In the genomic region with DNA sequence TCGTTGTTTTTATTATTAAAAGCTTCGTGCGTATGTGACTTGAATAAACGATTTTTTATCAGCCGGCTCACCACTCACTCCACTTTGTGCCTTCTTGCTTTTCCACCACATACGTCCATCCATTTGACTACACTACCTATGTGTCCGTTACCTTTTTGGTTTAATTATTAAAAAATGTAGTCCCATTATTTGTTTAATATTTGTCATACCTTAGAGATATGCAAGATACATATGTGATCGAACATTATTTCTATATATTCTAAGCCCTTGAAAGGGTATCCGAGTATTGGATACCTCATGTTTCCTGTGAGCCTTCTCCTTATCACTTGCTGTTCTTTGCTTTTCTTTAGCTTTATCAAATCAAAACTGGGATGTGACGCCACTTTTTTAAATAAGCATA, we compare ENCODE assay signal across 5 fruit fly cellular contexts.
A peak's percentile ranks its signal among the peaks of the same experiment; 100 is the strongest.
TF ChIP-seq lines count a peak whose summit lies in the region.

No protein-coding gene starts in this region.

- no peak for TF ChIP-seq CTCF in whole organism, embryonic (GFP tag; optimal IDR thresholded peaks at IDR 0.05; lab: Kevin White, UChicago)

TF ChIP-seq in whole organism, adult, 20 proteins besides CTCF, POLR2A, EP300 and RAD21:
- no peak for TF ChIP-seq ovo (GFP tag; optimal IDR thresholded peaks at IDR 0.05; lab: Kevin White, UChicago)
- no peak for TF ChIP-seq Mnt (GFP tag; optimal IDR thresholded peaks at IDR 0.05; lab: Kevin White, UChicago)
- no peak for TF ChIP-seq pad (GFP tag; optimal IDR thresholded peaks at IDR 0.05; lab: Kevin White, UChicago)
- peak; percentile 53 for TF ChIP-seq CG14711 (tag; optimal IDR thresholded peaks at IDR 0.05; lab: Kevin White, UChicago)
- TF ChIP-seq toe (GFP tag; optimal IDR thresholded peaks at IDR 0.05; lab: Kevin White, UChicago): no peak
- TF ChIP-seq CG7101 (tag; optimal IDR thresholded peaks at IDR 0.05; lab: Kevin White, UChicago): peak; percentile 51

TF ChIP-seq in whole organism, embryonic, 481 proteins besides CTCF, POLR2A, EP300 and RAD21 (continues in another document):
- TF ChIP-seq CG3163 (GFP tag; optimal IDR thresholded peaks at IDR 0.05; lab: Kevin White, UChicago) (no peak), Poxn (GFP tag; IDR thresholded peaks at IDR 0.05; lab: Robert Waterston, UW) (0 out of 2 replicates have a peak, but pooled peaks have one; percentile 8), CG10959 (GFP tag; IDR thresholded peaks at IDR 0.05; lab: Robert Waterston, UW) (no peak), CG15269 (tag; optimal IDR thresholded peaks at IDR 0.05; lab: Kevin White, UChicago) (peak; percentile 68), B-H1 (GFP tag; IDR thresholded peaks at IDR 0.05; lab: Robert Waterston, UW) (peak; percentile 45; the same call in 2 of the 3 replicates), mld (GFP tag; IDR thresholded peaks at IDR 0.05; lab: Robert Waterston, UW; ENCODE audit: partially characterized antibody) (no peak), NC2β (GFP tag; optimal IDR thresholded peaks at IDR 0.05; lab: Kevin White, UChicago) (no peak), Ptx1 (GFP tag; IDR thresholded peaks at IDR 0.05; lab: Robert Waterston, UW) (peak; percentile 80), CG15696 (tag; optimal IDR thresholded peaks at IDR 0.05; lab: Kevin White, UChicago) (no peak), CG3726 (GFP tag; IDR thresholded peaks at IDR 0.05; lab: Robert Waterston, UW) (no peak), CG10321 (GFP tag; IDR thresholded peaks at IDR 0.05; lab: Robert Waterston, UW) (no peak), Rfx (GFP tag; IDR thresholded peaks at IDR 0.05; lab: Robert Waterston, UW) (peak; percentile 79), Dip2 (GFP tag; IDR thresholded peaks at IDR 0.05; lab: Robert Waterston, UW) (no peak), Meics (GFP tag; optimal IDR thresholded peaks at IDR 0.05; lab: Kevin White, UChicago) (peak; percentile 69), CG16779 (GFP tag; IDR thresholded peaks at IDR 0.05; lab: Robert Waterston, UW) (no peak), CG4282 (GFP tag; optimal IDR thresholded peaks at IDR 0.05; lab: Kevin White, UChicago) (no peak), CG8089 (GFP tag; optimal IDR thresholded peaks at IDR 0.05; lab: Kevin White, UChicago) (no peak), her (GFP tag; optimal IDR thresholded peaks at IDR 0.05; lab: Kevin White, UChicago) (no peak), fd64A (GFP tag; optimal IDR thresholded peaks at IDR 0.05; lab: Kevin White, UChicago) (no peak), CG12744 (GFP tag; optimal IDR thresholded peaks at IDR 0.05; lab: Kevin White, UChicago) (no peak)

TF ChIP-seq in whole organism, prepupa, 60 proteins besides CTCF, POLR2A, EP300 and RAD21 (continues in another document):
- TF ChIP-seq Smox (GFP tag; optimal IDR thresholded peaks at IDR 0.05; lab: Kevin White, UChicago): peak; percentile 87
- peak; percentile 84 for TF ChIP-seq CG1621 (tag; optimal IDR thresholded peaks at IDR 0.05; lab: Kevin White, UChicago)
- TF ChIP-seq CG6276 (GFP tag; optimal IDR thresholded peaks at IDR 0.05; lab: Kevin White, UChicago): peak; percentile 67
- peak; percentile 84 for TF ChIP-seq CG3032 (tag; optimal IDR thresholded peaks at IDR 0.05; lab: Kevin White, UChicago)
- TF ChIP-seq CG8319 (GFP tag; optimal IDR thresholded peaks at IDR 0.05; lab: Kevin White, UChicago): peak; percentile 80
- peak; percentile 47 for TF ChIP-seq Eip93F (GFP tag; optimal IDR thresholded peaks at IDR 0.05; lab: Kevin White, UChicago)
- peak; percentile 79 for TF ChIP-seq CG7368 (GFP tag; optimal IDR thresholded peaks at IDR 0.05; lab: Kevin White, UChicago)
- peak; percentile 80 for TF ChIP-seq spab (GFP tag; optimal IDR thresholded peaks at IDR 0.05; lab: Kevin White, UChicago)
- TF ChIP-seq vri (GFP tag; optimal IDR thresholded peaks at IDR 0.05; lab: Kevin White, UChicago): peak; percentile 71
- peak; percentile 64 for TF ChIP-seq CG6854 (GFP tag; optimal IDR thresholded peaks at IDR 0.05; lab: Kevin White, UChicago)
- peak; percentile 80 for TF ChIP-seq Sox15 (GFP tag; optimal IDR thresholded peaks at IDR 0.05; lab: Kevin White, UChicago)
- peak; percentile 86 for TF ChIP-seq eg (GFP tag; IDR thresholded peaks at IDR 0.05; lab: Robert Waterston, UW)
- peak; percentile 61 for TF ChIP-seq Blimp-1 (GFP tag; optimal IDR thresholded peaks at IDR 0.05; lab: Kevin White, UChicago)
- peak; percentile 91 for TF ChIP-seq Sox14 (GFP tag; optimal IDR thresholded peaks at IDR 0.05; lab: Kevin White, UChicago)
- peak; percentile 82 for TF ChIP-seq CG15336 (GFP tag; IDR thresholded peaks at IDR 0.05; lab: Robert Waterston, UW)
- peak; percentile 91 for TF ChIP-seq CG6792 (GFP tag; optimal IDR thresholded peaks at IDR 0.05; lab: Kevin White, UChicago)
- TF ChIP-seq CG3919 (GFP tag; optimal IDR thresholded peaks at IDR 0.05; lab: Kevin White, UChicago): peak; percentile 87
- peak; percentile 85 for TF ChIP-seq OdsH (GFP tag; optimal IDR thresholded peaks at IDR 0.05; lab: Kevin White, UChicago)
- TF ChIP-seq lz (GFP tag; optimal IDR thresholded peaks at IDR 0.05; lab: Kevin White, UChicago): peak; percentile 89
- peak; percentile 96 for TF ChIP-seq svp (GFP tag; lab: Kevin White, UChicago)
- peak; percentile 89 for TF ChIP-seq CG6163 (GFP tag; IDR thresholded peaks at IDR 0.05; lab: Robert Waterston, UW)

TF ChIP-seq in whole organism, pupa, 21 proteins besides CTCF, POLR2A, EP300 and RAD21:
- peak; percentile 84 for TF ChIP-seq Snoo (tag; optimal IDR thresholded peaks at IDR 0.05; lab: Kevin White, UChicago)
- peak; percentile 59; the same call in 2 of the 3 replicates for TF ChIP-seq fd96Ca (GFP tag; IDR thresholded peaks at IDR 0.05; lab: Robert Waterston, UW)
- TF ChIP-seq CG14655 (GFP tag; optimal IDR thresholded peaks at IDR 0.05; lab: Kevin White, UChicago): peak; percentile 78
- no peak for TF ChIP-seq CG10348 (GFP tag; IDR thresholded peaks at IDR 0.05; lab: Robert Waterston, UW)
- TF ChIP-seq Ets98B (GFP tag; IDR thresholded peaks at IDR 0.05; lab: Robert Waterston, UW): peak; percentile 83
- peak; percentile 38 for TF ChIP-seq CG13204 (GFP tag; optimal IDR thresholded peaks at IDR 0.05; lab: Kevin White, UChicago)
- peak; percentile 86 for TF ChIP-seq Pif1B (GFP tag; optimal IDR thresholded peaks at IDR 0.05; lab: Kevin White, UChicago)
- TF ChIP-seq CG4496 (GFP tag; IDR thresholded peaks at IDR 0.05; lab: Robert Waterston, UW): peak; percentile 87
- TF ChIP-seq CG34367 (tag; optimal IDR thresholded peaks at IDR 0.05; lab: Kevin White, UChicago): peak; percentile 84
- peak; percentile 84 for TF ChIP-seq Pif1A (GFP tag; optimal IDR thresholded peaks at IDR 0.05; lab: Kevin White, UChicago)
- peak; percentile 25 for TF ChIP-seq EcR (GFP tag; optimal IDR thresholded peaks at IDR 0.05; lab: Kevin White, UChicago)
- peak; percentile 25; the same call in 1 of the 2 replicates for TF ChIP-seq rn (GFP tag; IDR thresholded peaks at IDR 0.05; lab: Robert Waterston, UW)
- peak; percentile 74 for TF ChIP-seq CG32121 (GFP tag; IDR thresholded peaks at IDR 0.05; lab: Robert Waterston, UW)
- peak; percentile 88 for TF ChIP-seq CG17806 (tag; optimal IDR thresholded peaks at IDR 0.05; lab: Kevin White, UChicago)
- TF ChIP-seq CG8159 (tag; optimal IDR thresholded peaks at IDR 0.05; lab: Kevin White, UChicago): peak; percentile 89
- TF ChIP-seq CG8301 (tag; optimal IDR thresholded peaks at IDR 0.05; lab: Kevin White, UChicago): peak; percentile 75
- peak; percentile 69; the same call in 1 of the 2 replicates for TF ChIP-seq CG12605 (GFP tag; IDR thresholded peaks at IDR 0.05; lab: Robert Waterston, UW)
- peak; percentile 72 for TF ChIP-seq D1 (tag; optimal IDR thresholded peaks at IDR 0.05; lab: Kevin White, UChicago)
- TF ChIP-seq CG9948 (tag; optimal IDR thresholded peaks at IDR 0.05; lab: Kevin White, UChicago): peak; percentile 80
- TF ChIP-seq gl (tag; optimal IDR thresholded peaks at IDR 0.05; lab: Kevin White, UChicago): peak; percentile 77
- peak; percentile 92 for TF ChIP-seq CG15710 (tag; optimal IDR thresholded peaks at IDR 0.05; lab: Kevin White, UChicago)

TF ChIP-seq in whole organism, wandering third instar larva, 38 proteins besides CTCF, POLR2A, EP300 and RAD21 (continues in another document):
- TF ChIP-seq Abd-B (GFP tag; optimal IDR thresholded peaks at IDR 0.05; lab: Kevin White, UChicago) (no peak), CG32264 (GFP tag; optimal IDR thresholded peaks at IDR 0.05; lab: Kevin White, UChicago) (peak; percentile 53), Sp1 (GFP tag; optimal IDR thresholded peaks at IDR 0.05; lab: Kevin White, UChicago) (peak; percentile 78), br (GFP tag; optimal IDR thresholded peaks at IDR 0.05; lab: Kevin White, UChicago) (peak; percentile 80), Rel (GFP tag; optimal IDR thresholded peaks at IDR 0.05; lab: Kevin White, UChicago) (no peak), Rel (tag; optimal IDR thresholded peaks at IDR 0.05; lab: Kevin White, UChicago) (peak; percentile 21), Jra (GFP tag; optimal IDR thresholded peaks at IDR 0.05; lab: Kevin White, UChicago) (no peak), sv (GFP tag; optimal IDR thresholded peaks at IDR 0.05; lab: Kevin White, UChicago) (no peak), CrebA (GFP tag; optimal IDR thresholded peaks at IDR 0.05; lab: Kevin White, UChicago; ENCODE audit: borderline replicate concordance) (no peak), h (GFP tag; optimal IDR thresholded peaks at IDR 0.05; lab: Kevin White, UChicago) (peak; percentile 90), Dif (GFP tag; optimal IDR thresholded peaks at IDR 0.05; lab: Kevin White, UChicago; ENCODE audit: partially characterized antibody) (no peak), pan (optimal IDR thresholded peaks at IDR 0.05; lab: Kevin White, UChicago) (no peak), Hnf4 (GFP tag; optimal IDR thresholded peaks at IDR 0.05; lab: Kevin White, UChicago) (peak; percentile 81), fru (GFP tag; optimal IDR thresholded peaks at IDR 0.05; lab: Kevin White, UChicago) (peak; percentile 84), Myc (optimal IDR thresholded peaks at IDR 0.05; lab: Kevin White, UChicago) (no peak), Hr83 (GFP tag; optimal IDR thresholded peaks at IDR 0.05; lab: Kevin White, UChicago; ENCODE audit: poor library complexity, severe bottlenecking) (no peak), N (GFP tag; optimal IDR thresholded peaks at IDR 0.05; lab: Kevin White, UChicago) (no peak), psq (GFP tag; optimal IDR thresholded peaks at IDR 0.05; lab: Kevin White, UChicago) (peak; percentile 73), tai (GFP tag; optimal IDR thresholded peaks at IDR 0.05; lab: Kevin White, UChicago) (peak; percentile 34), Vsx2 (GFP tag; optimal IDR thresholded peaks at IDR 0.05; lab: Kevin White, UChicago; ENCODE audit: partially characterized antibody) (no peak), foxo (GFP tag; optimal IDR thresholded peaks at IDR 0.05; lab: Kevin White, UChicago) (peak; percentile 10 to 82), ey (GFP tag; optimal IDR thresholded peaks at IDR 0.05; lab: Kevin White, UChicago) (peak; percentile 84), brk (GFP tag; optimal IDR thresholded peaks at IDR 0.05; lab: Kevin White, UChicago) (peak; percentile 50), CG9705 (GFP tag; optimal IDR thresholded peaks at IDR 0.05; lab: Kevin White, UChicago) (peak; percentile 10), usp (GFP tag; optimal IDR thresholded peaks at IDR 0.05; lab: Kevin White, UChicago) (no peak), dl (GFP tag; optimal IDR thresholded peaks at IDR 0.05; lab: Kevin White, UChicago; ENCODE audit: insufficient read depth in 1 of 2, partially characterized antibody in 2 of 2) (no peak)
